Fruit fly (Drosophila melanogaster): ENCODE data around the gene CG14671.

- TF ChIP-seq net (GFP tag; optimal IDR thresholded peaks at IDR 0.05) (no peak), CG6163 (GFP tag; IDR thresholded peaks at IDR 0.05) (no peak), salr (GFP tag; optimal IDR thresholded peaks at IDR 0.05) (no peak), CG3032 (tag; optimal IDR thresholded peaks at IDR 0.05) (no peak), eg (GFP tag; IDR thresholded peaks at IDR 0.05) (no peak), CG16779 (tag; optimal IDR thresholded peaks at IDR 0.05) (no peak), CG6854 (GFP tag; optimal IDR thresholded peaks at IDR 0.05) (no peak), lz (GFP tag; optimal IDR thresholded peaks at IDR 0.05) (no peak), fd85E (GFP tag; optimal IDR thresholded peaks at IDR 0.05) (no peak), CG10631 (GFP tag; optimal IDR thresholded peaks at IDR 0.05) (no peak)
These were observed 13.5 kb downstream of the CG14671 start, which contains the start of gene mia for dm6 chr3R:5551068-5551467.
